Worm (Caenorhabditis elegans) whole organism, early embryonic: Measurements from ENCODE around the gene W03C9.5.

Experiments used
- ets-7 ChIP-seq: sonication (generic microtip); optimal IDR thresholded peaks from 2 replicates; lab custom pipeline; 2016; ENCODE audit warnings: missing genotype, missing genetic modification characterization, missing compliant biosample characterization
- hnd-1 ChIP-seq: sonication (generic microtip); optimal IDR thresholded peaks from 2 replicates; lab custom pipeline; 2016; ENCODE audit warnings: missing genetic modification characterization, missing compliant biosample characterization
- scrt-1 ChIP-seq: fragments of 200-800 bp; sonication (Bioruptor generic); IDR thresholded peaks from 2 replicates; pipeline ENCODE4 v1.3.6; 2022; ENCODE audit warnings: missing genetic modification characterization, missing compliant biosample characterization

DNA sequence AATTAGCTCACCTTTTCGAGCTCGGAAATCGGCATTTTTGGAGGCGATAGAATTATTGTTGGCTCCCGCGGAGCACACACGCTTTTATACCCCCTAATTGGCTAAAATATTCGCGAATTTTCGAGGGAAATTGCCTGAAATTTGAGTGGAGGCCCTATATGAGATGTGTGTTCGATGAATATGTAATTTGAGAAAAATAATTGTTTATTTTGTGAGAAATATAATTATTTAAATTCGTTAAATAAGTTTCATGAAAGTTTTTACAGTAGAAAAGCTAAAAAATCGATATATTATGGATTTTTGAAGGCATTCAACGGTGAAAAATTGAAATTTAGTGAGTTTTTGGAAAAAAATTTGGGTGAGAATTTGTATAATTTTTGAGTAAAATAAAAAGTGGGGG, 6.3 kb upstream of the W03C9.5 start, which contains the start of gene acbp-6:
- TF ChIP-seq ets-7 (tag; lab: Kevin White, UChicago) (no peak), scrt-1 (GFP tag; lab: Robert Waterston, UW) (no peak), hnd-1 (tag; lab: Kevin White, UChicago) (no peak)
